Worm (Caenorhabditis elegans): ENCODE data around the gene arrd-18.

The arrd-18 gene

DNA sequence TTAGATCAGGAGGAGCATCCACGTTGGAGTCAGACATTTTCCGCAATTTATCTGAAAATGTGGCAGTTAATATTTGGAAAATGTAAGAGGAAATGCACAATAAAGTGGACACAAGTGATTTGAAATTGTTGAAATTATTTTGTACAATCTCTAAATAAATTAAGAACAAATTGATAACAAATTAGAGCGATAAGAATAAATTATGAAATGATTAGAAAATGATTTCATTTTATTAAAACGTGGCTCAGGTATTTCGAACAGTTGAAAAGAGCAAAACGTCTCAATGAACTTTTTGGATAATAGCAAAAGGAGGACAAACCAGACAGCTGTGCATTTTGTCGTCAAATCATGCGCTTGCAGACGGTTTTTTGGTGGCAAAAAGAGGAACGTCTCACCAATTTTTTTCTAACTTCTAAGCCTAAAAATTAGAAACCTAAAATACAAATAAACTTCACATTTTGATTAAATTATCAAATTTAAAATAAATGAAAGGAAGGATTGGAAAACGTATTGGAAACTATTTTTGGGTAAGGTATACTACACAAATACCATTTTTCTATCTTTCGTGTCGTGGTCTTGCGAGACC lies 34.6 kb upstream of the arrd-18 start, which contains the start of gene fbxa-65:
fbxa-65 (minus strand) TSS at position 51 of the 586 bp plus-strand sequence.
- TF ChIP-seq ztf-7 (tag; optimal IDR thresholded peaks at IDR 0.05) (no peak), aha-1 (tag) (peak; percentile 94), nhr-28 (tag; optimal IDR thresholded peaks at IDR 0.05) (peak; percentile 23), D1046.2 (GFP tag; IDR thresholded peaks at IDR 0.05) (no peak), Y48G9A.11 (GFP tag; IDR thresholded peaks at IDR 0.05) (no peak), hmg-1.1 (GFP tag; IDR thresholded peaks at IDR 0.05) (no peak), F37D6.2 (tag; optimal IDR thresholded peaks at IDR 0.05) (no peak)

DNA sequence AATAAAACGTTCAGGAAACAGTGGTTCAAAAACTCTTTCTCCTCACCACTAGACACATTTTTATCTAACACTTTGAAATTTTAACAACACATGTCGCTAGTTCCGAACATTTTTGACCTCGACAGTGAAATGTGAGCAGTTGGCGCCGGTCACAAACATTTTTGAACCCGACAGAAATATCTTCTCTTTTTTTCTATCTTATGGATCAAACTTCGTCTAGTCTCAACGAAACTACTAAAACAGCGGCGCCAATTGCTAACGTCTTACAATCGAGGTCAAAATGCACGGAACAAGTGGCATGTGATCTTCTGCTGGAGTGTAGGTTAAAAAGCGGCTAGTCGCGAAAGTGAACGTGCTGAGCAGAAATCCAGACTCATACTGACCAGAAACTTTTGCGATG lies 32.1 kb upstream of the arrd-18 start:
- TF ChIP-seq aha-1 (tag) (peak; percentile 62), madf-5 (GFP tag; IDR thresholded peaks at IDR 0.05) (no peak), daf-8 (GFP tag; IDR thresholded peaks at IDR 0.05) (no peak), sdz-12 (GFP tag; optimal IDR thresholded peaks at IDR 0.05) (no peak), hif-1 (tag; optimal IDR thresholded peaks at IDR 0.05) (peak in 1 of 2 experiments; percentile 59), unc-62 (GFP tag; optimal IDR thresholded peaks at IDR 0.05 in 1 of 2) (peak in 1 of 2 experiments; percentile 88), unc-62 (tag; optimal IDR thresholded peaks at IDR 0.05) (no peak), dmd-6 (GFP tag; IDR thresholded peaks at IDR 0.05) (peak; percentile 22; the same call in 1 of the 2 replicates), dmd-9 (GFP tag; IDR thresholded peaks at IDR 0.05) (no peak), F49E8.2 (tag; optimal IDR thresholded peaks at IDR 0.05; ENCODE audit: borderline replicate concordance) (no peak), saeg-2 (GFP tag; IDR thresholded peaks at IDR 0.05) (no peak), ceh-20 (GFP tag; IDR thresholded peaks at IDR 0.05) (0 out of 2 replicates have a peak, but pooled peaks have one; percentile 75), mdt-29 (GFP tag; IDR thresholded peaks at IDR 0.05) (no peak), lin-29 (GFP tag; IDR thresholded peaks at IDR 0.05) (no peak), tag-97 (GFP tag; IDR thresholded peaks at IDR 0.05) (no peak), lin-39 (tag; optimal IDR thresholded peaks at IDR 0.05) (no peak), nhr-41 (GFP tag; IDR thresholded peaks at IDR 0.05) (no peak), hlh-11 (tag; optimal IDR thresholded peaks at IDR 0.05) (peak; percentile 67), zip-2 (tag; optimal IDR thresholded peaks at IDR 0.05) (no peak), hlh-30 (tag; optimal IDR thresholded peaks at IDR 0.05; ENCODE audit: insufficient read depth) (peak; percentile 17), ctbp-1 (GFP tag; IDR thresholded peaks at IDR 0.05) (no peak), lin-1 (GFP tag; IDR thresholded peaks at IDR 0.05) (no peak; the same call in 1 of the 2 replicates), nhr-11 (tag; optimal IDR thresholded peaks at IDR 0.05) (peak; percentile 36), daf-16 (GFP tag; optimal IDR thresholded peaks at IDR 0.05) (peak in 1 of 2 experiments; percentile 30), daf-16 (tag; optimal IDR thresholded peaks at IDR 0.05) (no peak), ces-1 (GFP tag; optimal IDR thresholded peaks at IDR 0.05) (no peak), attf-4 (tag; optimal IDR thresholded peaks at IDR 0.05) (no peak), tra-1 (GFP tag; IDR thresholded peaks at IDR 0.05) (no peak)

DNA sequence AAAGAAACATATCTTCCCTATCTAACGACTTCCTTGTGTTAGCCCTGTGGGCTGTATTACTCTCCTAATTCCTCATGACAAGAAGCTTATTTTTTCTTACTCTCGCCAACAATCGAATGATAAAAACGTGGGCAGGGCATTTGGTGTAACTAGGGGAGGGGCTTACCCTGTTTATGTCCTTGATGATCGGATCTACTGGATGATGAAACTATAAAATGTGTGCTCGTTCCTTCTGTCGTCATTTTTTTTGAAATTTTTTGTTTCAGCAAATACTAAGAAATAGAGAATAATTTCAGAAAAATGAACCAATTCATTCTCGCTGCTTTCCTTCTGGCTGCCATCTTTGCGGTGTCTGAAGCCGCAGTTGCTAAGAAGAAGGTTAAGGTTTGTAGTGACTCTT lies 30.6 kb upstream of the arrd-18 start, which contains the start of gene C17B7.3:
C17B7.3 (plus strand) TSS at position 301 of the 400 bp plus-strand sequence.
- TF ChIP-seq aha-1 (tag) (no peak), egl-27 (tag; optimal IDR thresholded peaks at IDR 0.05) (no peak), Y5F2A.4 (GFP tag; optimal IDR thresholded peaks at IDR 0.05) (no peak), rbr-2 (tag; optimal IDR thresholded peaks at IDR 0.05) (no peak), dpl-1 (GFP tag; optimal IDR thresholded peaks at IDR 0.05) (no peak), nhr-102 (tag; optimal IDR thresholded peaks at IDR 0.05) (no peak), ces-1 (GFP tag; optimal IDR thresholded peaks at IDR 0.05) (no peak), ctbp-1 (GFP tag; IDR thresholded peaks at IDR 0.05) (no peak), D1046.2 (GFP tag; IDR thresholded peaks at IDR 0.05) (no peak), hmg-1.1 (GFP tag; IDR thresholded peaks at IDR 0.05) (no peak), nhr-111 (GFP tag; optimal IDR thresholded peaks at IDR 0.05) (no peak), jun-1 (tag; optimal IDR thresholded peaks at IDR 0.05) (no peak), nhr-28 (tag; optimal IDR thresholded peaks at IDR 0.05) (no peak), ceh-44 (GFP tag; IDR thresholded peaks at IDR 0.05) (no peak), Y105C5A.15 (GFP tag; IDR thresholded peaks at IDR 0.05) (no peak), F49E8.2 (tag; optimal IDR thresholded peaks at IDR 0.05; ENCODE audit: borderline replicate concordance) (no peak), egl-43 (GFP tag; IDR thresholded peaks at IDR 0.05) (no peak), ceh-20 (GFP tag; IDR thresholded peaks at IDR 0.05) (no peak), set-16 (GFP tag; IDR thresholded peaks at IDR 0.05) (no peak)

Data from whole organism, L4 larva.